ENCODE assay signal across 1 worm cellular context in the genomic region with DNA sequence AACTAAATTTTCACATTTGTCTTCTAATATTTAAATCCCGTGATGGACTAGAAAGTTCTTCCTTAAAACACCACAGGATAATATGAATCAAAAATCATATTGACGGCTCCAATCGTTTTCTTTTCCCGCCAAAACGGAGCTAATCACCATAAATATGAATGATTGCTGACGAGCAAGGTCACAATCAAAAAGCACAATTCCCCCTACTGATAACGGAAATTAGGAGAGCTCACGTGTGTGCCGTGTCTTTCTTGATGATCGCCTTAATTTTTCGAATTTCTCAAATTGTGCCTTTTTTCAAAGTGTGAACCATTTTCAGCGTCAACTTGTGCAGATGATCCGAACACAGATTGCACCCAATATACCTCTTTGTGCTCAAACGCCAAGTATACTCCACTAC.
TF ChIP-seq lines count a peak whose summit lies in the region.

No protein-coding gene starts in this region.

TF ChIP-seq in whole organism, L4 larva, 104 proteins besides CTCF, POLR2A, EP300 and RAD21 (continued from another document):
- no peak for TF ChIP-seq lir-3 (tag; optimal IDR thresholded peaks at IDR 0.05; lab: Kevin White, UChicago)
- TF ChIP-seq mes-2 (tag; optimal IDR thresholded peaks at IDR 0.05; lab: Kevin White, UChicago; ENCODE audit: poor library complexity, severe bottlenecking), result no peak
- peak; percentile 62 for TF ChIP-seq nhr-28 (tag; optimal IDR thresholded peaks at IDR 0.05; lab: Kevin White, UChicago)
- no peak for TF ChIP-seq spr-3 (GFP tag; optimal IDR thresholded peaks at IDR 0.05; lab: Kevin White, UChicago)
- no peak for TF ChIP-seq nhr-111 (GFP tag; optimal IDR thresholded peaks at IDR 0.05; lab: Kevin White, UChicago)
- TF ChIP-seq ces-1 (GFP tag; optimal IDR thresholded peaks at IDR 0.05; lab: Kevin White, UChicago), result no peak
- TF ChIP-seq ceh-20 (GFP tag; IDR thresholded peaks at IDR 0.05; lab: Robert Waterston, UW), result no peak
- no peak for TF ChIP-seq daf-16 (GFP tag; optimal IDR thresholded peaks at IDR 0.05; lab: Kevin White, UChicago)
- TF ChIP-seq daf-16 (tag; optimal IDR thresholded peaks at IDR 0.05; lab: Kevin White, UChicago), result peak; percentile 46
